Fruit fly (Drosophila melanogaster) whole organism: ENCODE results near the gene usp.

Experiments used
- CG8478 ChIP-seq: fragments of >200 bp; optimal IDR thresholded peaks from 2 replicates; lab custom pipeline; 2018; ENCODE audit warnings: inconsistent platforms
- EcR ChIP-seq, 2 experiments: fragments of >200 bp; optimal IDR thresholded peaks; 2 replicates each; lab custom pipeline; 2017; ENCODE audit warnings: missing biosample characterization in 2 of 2, missing genetic modification characterization in 2 of 2, missing genetic modification reagents in 2 of 2
- psq ChIP-seq: fragments of >200 bp; optimal IDR thresholded peaks from 2 replicates; lab custom pipeline; 2017
- usp ChIP-seq: fragments of >200 bp; optimal IDR thresholded peaks from 2 replicates; lab custom pipeline; 2017; ENCODE audit warnings: missing biosample characterization, missing genetic modification characterization, mixed read lengths

- TF ChIP-seq psq (lab: Kevin White, UChicago) (no peak), CG8478 (lab: Kevin White, UChicago) (no peak), usp (GFP tag; lab: Kevin White, UChicago) (no peak), EcR (GFP tag; optimal IDR thresholded peaks at IDR 0.05; lab: Kevin White, UChicago) (no peak)
These were observed 38.0 kb downstream of the usp start for dm6 chrX:2004114-2004513.
